Worm (Caenorhabditis elegans) whole organism, mixed stage, embryonic: ENCODE data around the gene algn-6.

Experiments
- M03D4.4 ChIP-seq: sonication (generic microtip); optimal IDR thresholded peaks from 2 replicates; lab custom pipeline; 2017; ENCODE audit warnings: mild to moderate bottlenecking, missing genetic modification characterization, missing compliant biosample characterization
- bed-3 ChIP-seq: fragments of 200-800 bp; sonication (Bioruptor generic); optimal IDR thresholded peaks from 3 replicates; lab custom pipeline; 2018; ENCODE audit warnings: mild to moderate bottlenecking, missing genetic modification characterization, moderate library complexity, missing compliant biosample characterization
- blmp-1 ChIP-seq: fragments of 150-350 bp; optimal IDR thresholded peaks from 2 replicates; lab custom pipeline; 2014; ENCODE audit warnings: missing biosample characterization, missing genetic modification characterization
- ceh-39 ChIP-seq: fragments of 150-350 bp; optimal IDR thresholded peaks from 2 replicates; lab custom pipeline; 2014; ENCODE audit warnings: missing biosample characterization, missing genetic modification characterization
- ceh-43 ChIP-seq: fragments of 200-800 bp; sonication (Bioruptor generic); optimal IDR thresholded peaks from 2 replicates; lab custom pipeline; 2018; ENCODE audit warnings: mild to moderate bottlenecking, missing genetic modification characterization, moderate library complexity, missing compliant biosample characterization
- ceh-83 ChIP-seq: fragments of 200-800 bp; sonication (Bioruptor generic); optimal IDR thresholded peaks from 2 replicates; lab custom pipeline; 2018; ENCODE audit warnings: mild to moderate bottlenecking, missing genetic modification characterization, missing compliant biosample characterization
- ces-1 ChIP-seq: fragments of 150-350 bp; optimal IDR thresholded peaks from 2 replicates; lab custom pipeline; 2014; ENCODE audit warnings: missing biosample characterization, missing genetic modification reagents, missing genetic modification characterization
- cnd-1 ChIP-seq: fragments of 200-800 bp; sonication (Bioruptor generic); optimal IDR thresholded peaks from 2 replicates; lab custom pipeline; 2018; ENCODE audit warnings: mild to moderate bottlenecking, missing genetic modification characterization, missing compliant biosample characterization
- drap-1 ChIP-seq: fragments of 200-800 bp; sonication (Bioruptor generic); optimal IDR thresholded peaks from 3 replicates; lab custom pipeline; 2018; ENCODE audit warnings: mild to moderate bottlenecking, missing genetic modification characterization, missing compliant biosample characterization
- elt-1 ChIP-seq: sonication (generic microtip); optimal IDR thresholded peaks from 2 replicates; lab custom pipeline; 2017; ENCODE audit warnings: missing genetic modification characterization, mild to moderate bottlenecking, missing compliant biosample characterization, antibody characterized with exemption, moderate library complexity, borderline replicate concordance; ENCODE audit not compliant: insufficient read depth
- elt-3 ChIP-seq: fragments of 150-350 bp; optimal IDR thresholded peaks from 2 replicates; lab custom pipeline; 2014; ENCODE audit warnings: missing biosample characterization, missing genetic modification characterization
- flh-1 ChIP-seq: fragments of 200-800 bp; sonication (Bioruptor generic); optimal IDR thresholded peaks from 2 replicates; lab custom pipeline; 2018; ENCODE audit warnings: mild to moderate bottlenecking, missing genetic modification characterization, moderate library complexity, missing compliant biosample characterization
- ham-2 ChIP-seq: fragments of 200-800 bp; sonication (Bioruptor generic); optimal IDR thresholded peaks from 2 replicates; lab custom pipeline; 2018; ENCODE audit warnings: mild to moderate bottlenecking, missing genetic modification characterization, missing compliant biosample characterization
- lin-13 ChIP-seq: fragments of 150-350 bp; optimal IDR thresholded peaks from 2 replicates; lab custom pipeline; 2014; ENCODE audit warnings: missing biosample characterization, missing genetic modification characterization
- lsy-2 ChIP-seq: fragments of 150-350 bp; optimal IDR thresholded peaks from 2 replicates; lab custom pipeline; 2014; ENCODE audit warnings: missing biosample characterization, missing genetic modification characterization
- mls-2 ChIP-seq: sonication (generic microtip); optimal IDR thresholded peaks from 2 replicates; lab custom pipeline; 2016; ENCODE audit warnings: mild to moderate bottlenecking, missing genetic modification characterization, moderate library complexity, missing compliant biosample characterization
- nhr-12 ChIP-seq: fragments of 150-350 bp; optimal IDR thresholded peaks from 2 replicates; lab custom pipeline; 2014; ENCODE audit warnings: missing biosample characterization, missing genetic modification characterization
- nhr-2 ChIP-seq: fragments of 150-350 bp; optimal IDR thresholded peaks from 2 replicates; lab custom pipeline; 2014; ENCODE audit warnings: missing biosample characterization, missing genetic modification characterization
- nhr-237 ChIP-seq: fragments of 150-350 bp; optimal IDR thresholded peaks from 2 replicates; lab custom pipeline; 2014; ENCODE audit warnings: missing biosample characterization, missing genetic modification characterization
- nhr-28 ChIP-seq: fragments of 150-350 bp; optimal IDR thresholded peaks from 2 replicates; lab custom pipeline; 2014; ENCODE audit warnings: missing biosample characterization, missing genetic modification characterization
- nhr-76 ChIP-seq: sonication (generic microtip); optimal IDR thresholded peaks from 2 replicates; lab custom pipeline; 2017; ENCODE audit warnings: missing biosample characterization, missing genetic modification characterization
- sem-2 ChIP-seq: fragments of 200-800 bp; sonication (Bioruptor generic); optimal IDR thresholded peaks from 2 replicates; lab custom pipeline; 2018; ENCODE audit warnings: mild to moderate bottlenecking, missing genetic modification characterization, missing compliant biosample characterization
- snpc-4 ChIP-seq: fragments of 150-350 bp; optimal IDR thresholded peaks from 2 replicates; lab custom pipeline; 2014; ENCODE audit warnings: missing biosample characterization, missing genetic modification characterization
- sptf-1 ChIP-seq: sonication (generic microtip); optimal IDR thresholded peaks from 2 replicates; lab custom pipeline; 2017; ENCODE audit warnings: mild to moderate bottlenecking, missing genetic modification characterization, moderate library complexity, missing compliant biosample characterization
- tbx-8 ChIP-seq: fragments of 200-800 bp; sonication (Bioruptor generic); optimal IDR thresholded peaks from 2 replicates; lab custom pipeline; 2018; ENCODE audit warnings: mild to moderate bottlenecking, missing genetic modification characterization, moderate library complexity, missing compliant biosample characterization
- unc-120 ChIP-seq: sonication (generic microtip); optimal IDR thresholded peaks from 2 replicates; lab custom pipeline; 2017; ENCODE audit warnings: missing genetic modification characterization, missing compliant biosample characterization; ENCODE audit not compliant: poor library complexity, severe bottlenecking
- unc-39 ChIP-seq: fragments of 150-350 bp; optimal IDR thresholded peaks from 2 replicates; lab custom pipeline; 2014; ENCODE audit warnings: missing biosample characterization, missing genetic modification characterization
- unc-62 ChIP-seq: fragments of 150-350 bp; optimal IDR thresholded peaks from 2 replicates; lab custom pipeline; 2014; ENCODE audit warnings: missing biosample characterization, missing genetic modification reagents, missing genetic modification characterization
- zip-8 ChIP-seq: fragments of 150-350 bp; optimal IDR thresholded peaks from 2 replicates; lab custom pipeline; 2014; ENCODE audit warnings: missing biosample characterization, missing genetic modification characterization
- ztf-11 ChIP-seq: fragments of 150-350 bp; optimal IDR thresholded peaks from 2 replicates; lab custom pipeline; 2014; ENCODE audit warnings: missing biosample characterization, missing genetic modification characterization

Gene algn-6

ce11 chrII:8037246-8037645, 2.4 kb upstream of the algn-6 start, which contains the start of gene arp-6:
Gene arp-6 (minus strand): TSS chrII:8037346.
- TF ChIP-seq nhr-12 (tag; lab: Kevin White, UChicago), result no peak

DNA sequence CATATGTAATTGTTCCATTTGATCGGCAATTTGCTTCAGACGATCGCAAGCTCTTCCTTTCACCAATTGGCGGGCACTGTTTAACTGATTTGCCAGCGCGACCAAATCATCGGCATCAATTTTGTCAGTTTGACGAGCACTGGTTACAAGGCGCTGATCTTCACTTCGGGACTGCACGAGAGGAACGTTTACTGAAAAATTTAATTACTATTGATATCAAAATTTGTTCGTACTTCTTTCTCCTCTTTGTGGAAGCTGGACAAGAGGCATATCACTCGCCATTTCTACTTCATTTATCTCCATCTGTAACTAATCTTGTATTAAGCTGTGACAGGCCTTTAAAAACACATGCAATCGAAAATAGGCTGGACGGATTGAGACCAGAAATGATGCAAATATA, 1.7 kb upstream of the algn-6 start, which contains the start of gene C08B11.9:
Gene C08B11.9, minus strand, starts transcription at position 307 of the 400 bp plus-strand sequence.
- TF ChIP-seq unc-62 (GFP tag; lab: Kevin White, UChicago) (no peak), cnd-1 (tag; lab: Kevin White, UChicago) (no peak), ces-1 (GFP tag; lab: Kevin White, UChicago) (no peak), snpc-4 (tag; lab: Kevin White, UChicago) (no peak), flh-1 (GFP tag; lab: Kevin White, UChicago) (no peak), nhr-76 (tag; lab: Kevin White, UChicago) (no peak), ceh-39 (tag; lab: Kevin White, UChicago) (no peak), nhr-28 (tag; lab: Kevin White, UChicago) (no peak), ztf-11 (tag; lab: Kevin White, UChicago) (no peak), unc-39 (no peak), lin-13 (tag; lab: Kevin White, UChicago) (no peak), sptf-1 (tag; lab: Kevin White, UChicago) (no peak), ceh-43 (GFP tag; lab: Kevin White, UChicago) (no peak)

ce11 chrII:8041642-8042041, 2.0 kb downstream of the algn-6 start:
- TF ChIP-seq blmp-1 (tag; lab: Kevin White, UChicago) (no peak), unc-62 (GFP tag; lab: Kevin White, UChicago) (no peak), ztf-11 (tag; lab: Kevin White, UChicago) (no peak), tbx-8 (GFP tag; lab: Kevin White, UChicago) (no peak), lsy-2 (peak; percentile 33), drap-1 (GFP tag; lab: Kevin White, UChicago) (no peak), M03D4.4 (no peak), snpc-4 (tag; lab: Kevin White, UChicago) (no peak), ces-1 (GFP tag; lab: Kevin White, UChicago) (peak; percentile 88), bed-3 (no peak)
- TF ChIP-seq, all 35 proteins: peak for 2

- no peak for TF ChIP-seq elt-3 (tag; lab: Kevin White, UChicago)
- TF ChIP-seq blmp-1 (tag; lab: Kevin White, UChicago), result no peak
- no peak for TF ChIP-seq snpc-4 (tag; lab: Kevin White, UChicago)
These were observed 2.7 kb downstream of the algn-6 start, which contains the start of gene T05H10.1 for ce11 chrII:8042289-8042688. Gene T05H10.1 (plus strand): TSS chrII:8042589.

- TF ChIP-seq tbx-8 (GFP tag; lab: Kevin White, UChicago) (no peak), ceh-43 (GFP tag; lab: Kevin White, UChicago) (no peak), nhr-237 (tag; lab: Kevin White, UChicago) (no peak), ces-1 (GFP tag; lab: Kevin White, UChicago) (no peak), sem-2 (GFP tag; lab: Kevin White, UChicago) (no peak), unc-39 (no peak), unc-120 (tag; lab: Kevin White, UChicago) (no peak)
These were observed 7.7 kb downstream of the algn-6 start, which contains the start of gene apn-1 for ce11 chrII:8047264-8047663. Gene apn-1 (plus strand): TSS chrII:8047564.

DNA sequence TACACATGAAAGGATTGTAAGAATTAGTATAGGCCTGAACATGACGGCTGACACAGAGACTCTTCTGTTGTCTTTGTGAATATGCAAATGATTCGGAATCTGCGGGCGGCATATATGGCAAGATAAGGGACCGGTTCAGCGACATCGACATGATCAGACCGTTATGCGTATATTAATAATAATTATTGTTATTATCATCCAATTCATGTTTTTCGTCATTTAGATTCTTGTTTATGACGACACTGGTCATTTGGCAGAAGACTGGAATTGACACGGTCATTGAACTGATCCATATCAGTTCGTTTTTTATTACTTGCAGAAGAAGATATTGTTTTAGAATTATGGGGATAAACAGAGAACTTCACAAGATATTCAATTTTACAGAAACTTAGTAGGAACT, 10.9 kb downstream of the algn-6 start, which contains the start of gene mtre-1:
Gene mtre-1, minus strand, starts transcription at position 101 of the 400 bp plus-strand sequence.
- TF ChIP-seq ceh-39 (tag; lab: Kevin White, UChicago) (no peak), flh-1 (GFP tag; lab: Kevin White, UChicago) (no peak), lin-13 (tag; lab: Kevin White, UChicago) (no peak), drap-1 (GFP tag; lab: Kevin White, UChicago) (no peak), elt-1 (peak; percentile 41), nhr-2 (tag; lab: Kevin White, UChicago) (no peak), nhr-76 (tag; lab: Kevin White, UChicago) (no peak)

DNA sequence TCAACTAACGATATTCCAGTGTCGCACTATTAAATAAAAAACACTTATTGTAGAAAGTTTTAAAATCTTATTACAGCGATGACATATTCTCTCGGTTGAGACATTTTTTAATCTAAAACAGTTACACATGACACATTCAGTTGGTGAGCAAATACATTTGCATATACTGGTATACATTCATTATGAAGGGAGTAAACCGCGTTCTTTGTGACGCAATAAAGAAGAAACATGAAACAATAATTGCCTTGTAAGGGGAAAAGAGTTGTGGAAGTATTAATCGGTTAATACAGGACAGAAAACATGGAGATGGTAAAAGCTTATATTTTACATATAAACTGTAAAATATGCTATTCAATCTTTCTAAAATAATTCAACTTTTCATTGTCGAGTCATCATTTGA, 11.7 kb downstream of the algn-6 start:
- TF ChIP-seq unc-39 (no peak), nhr-2 (tag; lab: Kevin White, UChicago) (peak; percentile 56), M03D4.4 (no peak), unc-120 (tag; lab: Kevin White, UChicago) (no peak), drap-1 (GFP tag; lab: Kevin White, UChicago) (no peak), zip-8 (peak; percentile 94), cnd-1 (tag; lab: Kevin White, UChicago) (no peak), mls-2 (tag; lab: Kevin White, UChicago) (no peak), ceh-83 (GFP tag; lab: Kevin White, UChicago) (no peak), flh-1 (GFP tag; lab: Kevin White, UChicago) (no peak), elt-3 (tag; lab: Kevin White, UChicago) (no peak), ces-1 (GFP tag; lab: Kevin White, UChicago) (no peak), ham-2 (GFP tag; lab: Kevin White, UChicago) (no peak)
- TF ChIP-seq, all 35 proteins: peak for 2
